Worm (Caenorhabditis elegans) whole organism, L2 larva: ENCODE measurements around the gene sph-1.

Experiments
- ama-1 ChIP-seq: fragments of 150-350 bp; optimal IDR thresholded peaks from 2 replicates; lab custom pipeline; 2018; ENCODE audit warnings: inconsistent platforms
- elt-3 ChIP-seq: sonication (generic microtip); optimal IDR thresholded peaks from 2 replicates; lab custom pipeline; 2017; ENCODE audit warnings: missing biosample characterization, missing genetic modification characterization
- skn-1 ChIP-seq: sonication (generic microtip); optimal IDR thresholded peaks from 2 replicates; lab custom pipeline; 2017; ENCODE audit warnings: missing biosample characterization, missing genetic modification characterization

ce11 chrIV:8159995-8160394, 26.6 kb upstream of the sph-1 start:
- no peak for TF ChIP-seq skn-1 (tag; lab: Kevin White, UChicago)
- TF ChIP-seq elt-3 (tag; lab: Kevin White, UChicago), result no peak
- TF ChIP-seq ama-1 (lab: Kevin White, UChicago), result no peak
